Worm (Caenorhabditis elegans): ENCODE results near the gene dct-12.

- TF ChIP-seq ceh-36 (tag; optimal IDR thresholded peaks at IDR 0.05) (no peak), tra-4 (tag; optimal IDR thresholded peaks at IDR 0.05) (no peak), B0310.2 (tag; optimal IDR thresholded peaks at IDR 0.05) (no peak), ama-1 (optimal IDR thresholded peaks at IDR 0.05) (no peak), ets-7 (tag; optimal IDR thresholded peaks at IDR 0.05) (no peak)
Observed at ce11 chrII:12385815-12386214, 46.4 kb downstream of the dct-12 start.
